Worm (Caenorhabditis elegans): Measurements from ENCODE around the gene ddo-2.

DNA sequence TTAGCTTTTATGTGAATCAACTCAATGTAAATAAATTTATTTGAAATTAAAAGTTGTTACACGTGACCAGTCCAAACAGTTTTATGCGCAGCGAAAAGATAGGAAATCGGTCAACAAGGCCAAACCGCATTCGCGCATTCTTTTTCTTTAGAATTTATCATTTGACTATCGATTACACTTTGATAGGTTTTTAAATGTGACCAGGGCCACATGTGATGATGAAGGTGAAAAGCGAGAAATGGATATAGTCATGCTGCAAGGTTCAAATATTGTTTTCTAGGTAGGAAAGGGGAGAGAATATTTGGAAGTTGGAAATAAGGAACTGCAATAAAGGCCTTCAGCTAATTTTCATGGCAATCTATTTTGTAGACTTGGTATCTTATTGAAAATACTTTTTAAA is 1.4 kb upstream of the ddo-2 start:
- no peak for TF ChIP-seq W03F9.2 (tag; optimal IDR thresholded peaks at IDR 0.05)
- no peak for TF ChIP-seq him-1 (tag; optimal IDR thresholded peaks at IDR 0.05)
- no peak for TF ChIP-seq dao-5 (tag; optimal IDR thresholded peaks at IDR 0.05)

Measured in whole organism, L4/young adult.